Worm (Caenorhabditis elegans) whole organism, L2 larva: ENCODE data around the gene F22E12.1.

ENCODE experiments used
- Y55F3AM.14 ChIP-seq: fragments of 200-800 bp; sonication (Bioruptor generic); optimal IDR thresholded peaks from 2 replicates; lab custom pipeline; 2018; ENCODE audit warnings: mild to moderate bottlenecking, missing genetic modification characterization, missing compliant biosample characterization
- ama-1 ChIP-seq: fragments of 150-350 bp; optimal IDR thresholded peaks from 2 replicates; lab custom pipeline; 2018; ENCODE audit warnings: inconsistent platforms
- ceh-16 ChIP-seq: fragments of 150-350 bp; optimal IDR thresholded peaks from 2 replicates; lab custom pipeline; 2014; ENCODE audit warnings: missing biosample characterization, missing genetic modification characterization
- elt-3 ChIP-seq: sonication (generic microtip); optimal IDR thresholded peaks from 2 replicates; lab custom pipeline; 2017; ENCODE audit warnings: missing biosample characterization, missing genetic modification characterization
- lin-11 ChIP-seq: fragments of 150-350 bp; sonication (generic microtip); optimal IDR thresholded peaks from 2 replicates; lab custom pipeline; 2014; ENCODE audit warnings: missing biosample characterization, missing genetic modification characterization, inconsistent platforms, mixed read lengths
- mdl-1 ChIP-seq, 2 experiments: fragments of 150-350 bp in 1 of 2; sonication (generic microtip) in 1 of 2; optimal IDR thresholded peaks; 2 replicates each; lab custom pipeline; 2017; ENCODE audit warnings: missing biosample characterization in 2 of 2, missing genetic modification characterization in 2 of 2
- nhr-237 ChIP-seq: fragments of 150-350 bp; optimal IDR thresholded peaks from 2 replicates; lab custom pipeline; 2014; ENCODE audit warnings: missing biosample characterization, missing genetic modification characterization
- snpc-4 ChIP-seq: fragments of 150-350 bp; optimal IDR thresholded peaks from 2 replicates; lab custom pipeline; 2014; ENCODE audit warnings: missing biosample characterization, missing genetic modification characterization
- zag-1 ChIP-seq: fragments of 150-350 bp; optimal IDR thresholded peaks from 2 replicates; lab custom pipeline; 2014; ENCODE audit warnings: missing biosample characterization, missing genetic modification characterization
- ztf-4 ChIP-seq: fragments of 150-350 bp; optimal IDR thresholded peaks from 2 replicates; lab custom pipeline; 2014; ENCODE audit warnings: missing biosample characterization, missing genetic modification characterization

- TF ChIP-seq Y55F3AM.14 (GFP tag; lab: Kevin White, UChicago) (no peak), nhr-237 (no peak), ama-1 (lab: Kevin White, UChicago) (no peak), ceh-16 (tag; lab: Kevin White, UChicago) (no peak), lin-11 (no peak), zag-1 (tag; lab: Kevin White, UChicago) (no peak), ztf-4 (tag; lab: Kevin White, UChicago) (no peak), elt-3 (tag; lab: Kevin White, UChicago) (no peak), snpc-4 (tag; lab: Kevin White, UChicago) (no peak), mdl-1 (tag; optimal IDR thresholded peaks at IDR 0.05; lab: Kevin White, UChicago) (no peak)
These were observed 30.9 kb downstream of the F22E12.1 start, which contains the start of gene apc-10 for ce11 chrV:10426253-10426652.
